Fruit fly (Drosophila melanogaster): ENCODE data around the gene Gs1.

Gene Gs1

DNA sequence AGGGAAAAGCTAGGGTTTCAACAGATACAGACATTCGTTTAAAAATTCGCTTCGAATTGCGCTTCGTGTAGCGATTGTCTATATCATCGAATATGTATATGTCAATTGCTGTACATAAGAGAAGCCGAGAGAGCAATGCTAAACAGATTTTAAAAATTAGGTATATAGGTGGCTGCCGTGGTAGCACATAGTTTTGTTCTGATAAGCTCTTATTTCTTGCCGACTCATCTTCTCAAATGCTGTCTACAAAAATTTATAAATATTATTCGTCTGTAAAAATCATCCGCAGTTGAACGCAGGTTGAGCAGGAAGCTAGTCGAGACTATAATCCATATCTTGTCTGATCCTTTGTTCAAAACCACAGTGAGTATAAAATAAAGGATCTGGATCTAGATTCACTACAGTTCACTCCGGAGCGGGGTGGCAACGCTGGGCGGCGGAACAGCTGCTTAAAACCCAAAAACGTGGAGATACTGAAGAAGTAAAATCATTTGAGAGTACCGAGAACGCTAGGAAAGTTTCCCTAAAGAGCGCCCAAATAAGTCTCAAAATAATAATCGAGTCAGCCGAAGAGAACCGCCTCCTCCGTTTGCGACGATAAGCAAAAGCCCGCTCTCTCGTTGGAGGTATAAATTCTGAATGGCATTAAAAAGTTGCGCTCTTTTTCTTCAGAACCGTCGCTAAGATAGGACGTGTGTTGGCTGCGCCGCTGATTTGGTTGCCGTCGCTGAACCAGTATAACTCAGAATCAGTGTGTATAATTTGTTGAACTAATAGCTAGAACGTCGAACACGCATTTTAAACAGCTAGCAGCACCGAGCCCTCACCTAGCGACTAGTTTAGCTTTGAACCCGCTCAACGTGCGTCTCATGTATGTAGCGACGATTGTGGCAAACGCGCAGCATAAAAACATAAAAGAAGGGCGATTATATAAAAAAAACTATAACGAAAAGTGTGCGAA lies 24.1 kb upstream of the Gs1 start (continued):
- TF ChIP-seq CG18262 (tag; optimal IDR thresholded peaks at IDR 0.05) (peak; percentile 16), phol (tag; optimal IDR thresholded peaks at IDR 0.05) (no peak), CG3995 (GFP tag; optimal IDR thresholded peaks at IDR 0.05) (no peak), sima (GFP tag; optimal IDR thresholded peaks at IDR 0.05) (no peak), pnt (GFP tag; optimal IDR thresholded peaks at IDR 0.05) (no peak), unc-4 (GFP tag; IDR thresholded peaks at IDR 0.05; ENCODE audit: partially characterized antibody) (peak; percentile 52), CG43689 (GFP tag; IDR thresholded peaks at IDR 0.05) (no peak), Hsf (GFP tag; optimal IDR thresholded peaks at IDR 0.05) (no peak), so (GFP tag; IDR thresholded peaks at IDR 0.05) (0 out of 3 replicates have a peak, but pooled peaks have one; percentile 36), Kr (GFP tag; optimal IDR thresholded peaks at IDR 0.05) (no peak), gt (GFP tag; IDR thresholded peaks at IDR 0.05) (no peak), salm (tag; optimal IDR thresholded peaks at IDR 0.05) (peak; percentile 8), trem (tag; optimal IDR thresholded peaks at IDR 0.05) (peak; percentile 31), wek (GFP tag; optimal IDR thresholded peaks at IDR 0.05) (no peak), sug (tag; optimal IDR thresholded peaks at IDR 0.05) (peak; percentile 2), pita (GFP tag; optimal IDR thresholded peaks at IDR 0.05) (peak; percentile 27), CG7987 (GFP tag; optimal IDR thresholded peaks at IDR 0.05) (peak; percentile 56), Deaf1 (tag; optimal IDR thresholded peaks at IDR 0.05) (peak; percentile 54), bab2 (GFP tag; optimal IDR thresholded peaks at IDR 0.05) (no peak), en (GFP tag; optimal IDR thresholded peaks at IDR 0.05) (peak; percentile 32), CG3847 (GFP tag; IDR thresholded peaks at IDR 0.05) (no peak), CG1529 (GFP tag; optimal IDR thresholded peaks at IDR 0.05) (peak; percentile 69), CG11085 (GFP tag; IDR thresholded peaks at IDR 0.05) (no peak), CG3281 (GFP tag; optimal IDR thresholded peaks at IDR 0.05) (peak; percentile 38), pzg (GFP tag; optimal IDR thresholded peaks at IDR 0.05) (peak; percentile 63), ftz-f1 (GFP tag; optimal IDR thresholded peaks at IDR 0.05) (peak; percentile 9), CG3838 (GFP tag; optimal IDR thresholded peaks at IDR 0.05) (no peak), vvl (GFP tag; IDR thresholded peaks at IDR 0.05) (peak; percentile 75), sens (GFP tag) (peak; percentile 4), BtbVII (GFP tag; optimal IDR thresholded peaks at IDR 0.05) (peak; percentile 59), unpg (GFP tag; optimal IDR thresholded peaks at IDR 0.05) (peak; percentile 22), Hey (tag; optimal IDR thresholded peaks at IDR 0.05) (no peak), CG4424 (GFP tag; optimal IDR thresholded peaks at IDR 0.05) (peak; percentile 23), chn (GFP tag; optimal IDR thresholded peaks at IDR 0.05) (no peak), Trl (optimal IDR thresholded peaks at IDR 0.05) (peak; percentile 87 to 95), Trl (GFP tag; optimal IDR thresholded peaks at IDR 0.05) (no peak), da (GFP tag; optimal IDR thresholded peaks at IDR 0.05) (no peak), rib (GFP tag; IDR thresholded peaks at IDR 0.05) (peak; percentile 58), kni (GFP tag; optimal IDR thresholded peaks at IDR 0.05) (peak; percentile 35), hkb (optimal IDR thresholded peaks at IDR 0.05) (no peak), hkb (GFP tag; IDR thresholded peaks at IDR 0.05) (0 out of 2 replicates have a peak, but pooled peaks have one; percentile 9), Ets97D (GFP tag; optimal IDR thresholded peaks at IDR 0.05) (peak; percentile 24), E2f2 (GFP tag; IDR thresholded peaks at IDR 0.05) (peak; percentile 59), wdn (GFP tag; IDR thresholded peaks at IDR 0.05) (no peak), pfk (GFP tag; optimal IDR thresholded peaks at IDR 0.05) (peak; percentile 10), Mrtf (GFP tag; IDR thresholded peaks at IDR 0.05) (no peak), CG5180 (GFP tag; optimal IDR thresholded peaks at IDR 0.05) (peak; percentile 45), CG6854 (GFP tag; optimal IDR thresholded peaks at IDR 0.05) (peak; percentile 64), cwo (GFP tag; optimal IDR thresholded peaks at IDR 0.05) (peak; percentile 34), CG2202 (tag; optimal IDR thresholded peaks at IDR 0.05) (no peak)

Data from whole organism, embryonic.